Worm (Caenorhabditis elegans) whole organism, L2 larva: ENCODE data around the gene R13A5.15.

ENCODE experiments used
- C34F6.9 ChIP-seq: fragments of 150-350 bp; optimal IDR thresholded peaks from 2 replicates; lab custom pipeline; 2014; ENCODE audit warnings: missing biosample characterization, missing genetic modification characterization
- F13H6.1 ChIP-seq: sonication (generic microtip); optimal IDR thresholded peaks from 2 replicates; lab custom pipeline; 2016; ENCODE audit warnings: missing genetic modification characterization, missing compliant biosample characterization
- R02D3.7 ChIP-seq: fragments of 150-350 bp; optimal IDR thresholded peaks from 2 replicates; lab custom pipeline; 2014; ENCODE audit warnings: missing biosample characterization, missing genetic modification characterization
- Y55F3AM.14 ChIP-seq: fragments of 200-800 bp; sonication (Bioruptor generic); optimal IDR thresholded peaks from 2 replicates; lab custom pipeline; 2018; ENCODE audit warnings: mild to moderate bottlenecking, missing genetic modification characterization, missing compliant biosample characterization
- ZK546.5 ChIP-seq: sonication (generic microtip); optimal IDR thresholded peaks from 2 replicates; lab custom pipeline; 2017; ENCODE audit warnings: missing biosample characterization, missing genetic modification characterization
- alr-1 ChIP-seq: fragments of 150-350 bp; optimal IDR thresholded peaks from 2 replicates; lab custom pipeline; 2014; ENCODE audit warnings: missing biosample characterization, missing genetic modification characterization
- aly-2 ChIP-seq: fragments of 150-350 bp; optimal IDR thresholded peaks from 2 replicates; lab custom pipeline; 2014; ENCODE audit warnings: missing biosample characterization, missing genetic modification characterization
- blmp-1 ChIP-seq: sonication (generic microtip); optimal IDR thresholded peaks from 2 replicates; lab custom pipeline; 2017; ENCODE audit warnings: missing genetic modification characterization, mild to moderate bottlenecking, missing compliant biosample characterization, antibody characterized with exemption, moderate library complexity; ENCODE audit not compliant: insufficient read depth
- ceh-16 ChIP-seq: fragments of 150-350 bp; optimal IDR thresholded peaks from 2 replicates; lab custom pipeline; 2014; ENCODE audit warnings: missing biosample characterization, missing genetic modification characterization
- ceh-82 ChIP-seq: fragments of 150-350 bp; optimal IDR thresholded peaks from 2 replicates; lab custom pipeline; 2014; ENCODE audit warnings: missing biosample characterization, missing genetic modification characterization
- crh-2 ChIP-seq: sonication (generic microtip); optimal IDR thresholded peaks from 2 replicates; lab custom pipeline; 2017; ENCODE audit warnings: missing biosample characterization, missing genetic modification characterization
- dmd-4 ChIP-seq: sonication (generic microtip); optimal IDR thresholded peaks from 2 replicates; lab custom pipeline; 2017; ENCODE audit warnings: missing biosample characterization, missing genetic modification characterization
- egl-27 ChIP-seq: sonication (generic microtip); optimal IDR thresholded peaks from 3 replicates; lab custom pipeline; 2017; ENCODE audit warnings: missing biosample characterization, missing genetic modification reagents, missing genetic modification characterization
- elt-1 ChIP-seq: fragments of 150-350 bp; optimal IDR thresholded peaks from 2 replicates; lab custom pipeline; 2014; ENCODE audit warnings: missing biosample characterization, missing genetic modification characterization
- elt-3 ChIP-seq: sonication (generic microtip); optimal IDR thresholded peaks from 2 replicates; lab custom pipeline; 2017; ENCODE audit warnings: missing biosample characterization, missing genetic modification characterization
- fos-1 ChIP-seq: fragments of 150-350 bp; optimal IDR thresholded peaks from 2 replicates; lab custom pipeline; 2014; ENCODE audit warnings: missing biosample characterization, missing genetic modification characterization
- gmeb-1 ChIP-seq: fragments of 150-350 bp; optimal IDR thresholded peaks from 2 replicates; lab custom pipeline; 2014; ENCODE audit warnings: missing biosample characterization, missing genetic modification characterization
- lin-11 ChIP-seq: fragments of 150-350 bp; sonication (generic microtip); optimal IDR thresholded peaks from 2 replicates; lab custom pipeline; 2014; ENCODE audit warnings: missing biosample characterization, missing genetic modification characterization, inconsistent platforms, mixed read lengths
- lin-13 ChIP-seq: fragments of 150-350 bp; optimal IDR thresholded peaks from 2 replicates; lab custom pipeline; 2014; ENCODE audit warnings: missing biosample characterization, missing genetic modification reagents, missing genetic modification characterization
- lsy-2 ChIP-seq, 2 experiments: fragments of 150-350 bp in 1 of 2; sonication (generic microtip) in 1 of 2; optimal IDR thresholded peaks; 2 replicates each; lab custom pipeline; 2014 to 2017; ENCODE audit warnings: missing biosample characterization in 2 of 2, missing genetic modification characterization in 2 of 2
- mab-5 ChIP-seq: fragments of 150-350 bp; optimal IDR thresholded peaks from 2 replicates; lab custom pipeline; 2014; ENCODE audit warnings: missing biosample characterization, missing genetic modification characterization
- mbf-1 ChIP-seq: sonication (generic microtip); optimal IDR thresholded peaks from 2 replicates; lab custom pipeline; 2017; ENCODE audit warnings: missing biosample characterization, missing genetic modification characterization
- mdl-1 ChIP-seq, 2 experiments: fragments of 150-350 bp in 1 of 2; sonication (generic microtip) in 1 of 2; optimal IDR thresholded peaks; 2 replicates each; lab custom pipeline; 2017; ENCODE audit warnings: missing biosample characterization in 2 of 2, missing genetic modification characterization in 2 of 2
- nhr-11 ChIP-seq: fragments of 150-350 bp; optimal IDR thresholded peaks from 2 replicates; lab custom pipeline; 2014; ENCODE audit warnings: missing biosample characterization, missing genetic modification characterization
- nhr-12 ChIP-seq: fragments of 150-350 bp; optimal IDR thresholded peaks from 2 replicates; lab custom pipeline; 2014; ENCODE audit warnings: missing biosample characterization, missing genetic modification characterization
- nhr-129 ChIP-seq: fragments of 150-350 bp; optimal IDR thresholded peaks from 2 replicates; lab custom pipeline; 2014; ENCODE audit warnings: missing biosample characterization, missing genetic modification characterization
- nhr-21 ChIP-seq: fragments of 150-350 bp; optimal IDR thresholded peaks from 2 replicates; lab custom pipeline; 2014; ENCODE audit warnings: missing biosample characterization, missing genetic modification characterization
- nhr-23 ChIP-seq: fragments of 150-350 bp; optimal IDR thresholded peaks from 2 replicates; lab custom pipeline; 2014; ENCODE audit warnings: missing biosample characterization, missing genetic modification reagents, missing genetic modification characterization
- nhr-237 ChIP-seq: fragments of 150-350 bp; optimal IDR thresholded peaks from 2 replicates; lab custom pipeline; 2014; ENCODE audit warnings: missing biosample characterization, missing genetic modification characterization
- nhr-25 ChIP-seq: fragments of 150-350 bp; sonication (generic microtip); optimal IDR thresholded peaks from 3 replicates; lab custom pipeline; 2014; ENCODE audit warnings: missing biosample characterization, missing genetic modification characterization
- nhr-6 ChIP-seq: fragments of 150-350 bp; optimal IDR thresholded peaks from 2 replicates; lab custom pipeline; 2014; ENCODE audit warnings: missing biosample characterization, missing genetic modification characterization
- nhr-77 ChIP-seq: fragments of 150-350 bp; optimal IDR thresholded peaks from 2 replicates; lab custom pipeline; 2014; ENCODE audit warnings: missing biosample characterization, missing genetic modification characterization
- peb-1 ChIP-seq: fragments of 150-350 bp; optimal IDR thresholded peaks from 2 replicates; lab custom pipeline; 2014; ENCODE audit warnings: missing biosample characterization, missing genetic modification characterization
- sem-4 ChIP-seq: fragments of 150-350 bp; optimal IDR thresholded peaks from 2 replicates; lab custom pipeline; 2014; ENCODE audit warnings: missing biosample characterization, missing genetic modification reagents, missing genetic modification characterization
- skn-1 ChIP-seq: sonication (generic microtip); optimal IDR thresholded peaks from 2 replicates; lab custom pipeline; 2017; ENCODE audit warnings: missing biosample characterization, missing genetic modification characterization
- sma-3 ChIP-seq: sonication (generic microtip); optimal IDR thresholded peaks from 2 replicates; lab custom pipeline; 2016; ENCODE audit warnings: missing genetic modification reagents, missing genetic modification characterization, missing compliant biosample characterization
- sma-9 ChIP-seq, 2 experiments: fragments of 150-350 bp in 1 of 2; sonication (generic microtip) in 1 of 2; optimal IDR thresholded peaks; 2 replicates each; lab custom pipeline; 2014 to 2016; ENCODE audit warnings: missing genetic modification characterization in 2 of 2, mild to moderate bottlenecking in 1 of 2, missing biosample characterization in 1 of 2, missing compliant biosample characterization in 1 of 2, missing genetic modification reagents in 1 of 2, moderate library complexity in 1 of 2
- snpc-4 ChIP-seq: fragments of 150-350 bp; optimal IDR thresholded peaks from 2 replicates; lab custom pipeline; 2014; ENCODE audit warnings: missing biosample characterization, missing genetic modification characterization
- unc-39 ChIP-seq: fragments of 150-350 bp; optimal IDR thresholded peaks from 2 replicates; lab custom pipeline; 2014; ENCODE audit warnings: missing biosample characterization, missing genetic modification characterization
- unc-55 ChIP-seq: fragments of 150-350 bp; sonication (generic microtip); optimal IDR thresholded peaks from 3 replicates; lab custom pipeline; 2014; ENCODE audit warnings: missing biosample characterization, missing genetic modification reagents, missing genetic modification characterization
- unc-62 ChIP-seq: fragments of 150-350 bp; optimal IDR thresholded peaks from 2 replicates; lab custom pipeline; 2014; ENCODE audit warnings: missing biosample characterization, missing genetic modification reagents, missing genetic modification characterization
- zag-1 ChIP-seq: fragments of 150-350 bp; optimal IDR thresholded peaks from 2 replicates; lab custom pipeline; 2014; ENCODE audit warnings: missing biosample characterization, missing genetic modification characterization
- ztf-1 ChIP-seq: fragments of 200-800 bp; sonication (Bioruptor generic); conservative IDR thresholded peaks from 2 replicates; pipeline ENCODE4 v1.3.6; 2022; ENCODE audit warnings: missing genetic modification characterization, missing compliant biosample characterization
- ztf-11 ChIP-seq: sonication (generic microtip); optimal IDR thresholded peaks from 2 replicates; lab custom pipeline; 2017; ENCODE audit warnings: missing biosample characterization, missing genetic modification characterization
- ztf-4 ChIP-seq: fragments of 150-350 bp; optimal IDR thresholded peaks from 2 replicates; lab custom pipeline; 2014; ENCODE audit warnings: missing biosample characterization, missing genetic modification characterization

The R13A5.15 gene

DNA sequence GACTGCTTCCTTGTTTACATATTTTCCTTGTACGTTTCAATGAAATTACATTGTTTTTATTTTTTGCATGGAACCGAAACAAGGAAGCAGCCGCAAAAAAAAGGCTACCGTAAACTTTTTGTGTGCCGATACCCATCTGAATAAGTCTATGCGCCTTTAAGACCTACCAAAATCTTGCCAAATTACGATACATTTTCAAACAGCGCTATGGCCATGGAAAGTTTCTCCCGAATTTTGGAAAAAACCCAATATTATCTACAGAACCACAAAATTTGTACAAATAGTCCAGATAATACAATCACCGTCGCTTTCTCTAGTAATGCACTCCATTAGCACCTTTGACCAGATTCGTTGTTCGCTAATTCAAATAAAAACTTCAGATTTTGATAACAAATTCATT, 16.4 kb downstream of the R13A5.15 start:
- no peak for TF ChIP-seq lin-13
- TF ChIP-seq mab-5 (tag; lab: Kevin White, UChicago): no peak
- TF ChIP-seq nhr-77 (tag; lab: Kevin White, UChicago): no peak
- no peak for TF ChIP-seq blmp-1 (tag; lab: Kevin White, UChicago)
- TF ChIP-seq sma-9 (GFP tag; optimal IDR thresholded peaks at IDR 0.05; lab: Kevin White, UChicago): no peak
- no peak for TF ChIP-seq sma-9 (tag; optimal IDR thresholded peaks at IDR 0.05; lab: Kevin White, UChicago)
- no peak for TF ChIP-seq elt-1 (tag; lab: Kevin White, UChicago)
- no peak for TF ChIP-seq egl-27
- TF ChIP-seq nhr-21 (tag; lab: Kevin White, UChicago): no peak
- no peak for TF ChIP-seq ztf-1
- no peak for TF ChIP-seq nhr-11
- TF ChIP-seq nhr-23 (tag; lab: Kevin White, UChicago): no peak
- no peak for TF ChIP-seq R02D3.7

- TF ChIP-seq unc-62 (GFP tag; lab: Kevin White, UChicago) (no peak), crh-2 (tag; lab: Kevin White, UChicago) (peak; percentile 89), sem-4 (tag; lab: Kevin White, UChicago) (peak; percentile 85), nhr-11 (no peak), mbf-1 (tag; lab: Kevin White, UChicago) (no peak), sma-3 (GFP tag; lab: Kevin White, UChicago) (peak; percentile 50), Y55F3AM.14 (GFP tag; lab: Kevin White, UChicago) (no peak), ceh-82 (tag; lab: Kevin White, UChicago) (no peak), snpc-4 (peak; percentile 45), ztf-11 (no peak), nhr-23 (tag; lab: Kevin White, UChicago) (no peak), elt-1 (tag; lab: Kevin White, UChicago) (no peak), nhr-6 (tag; lab: Kevin White, UChicago) (peak; percentile 37), mdl-1 (tag; optimal IDR thresholded peaks at IDR 0.05; lab: Kevin White, UChicago) (peak; percentile 90 to 91), unc-39 (tag; lab: Kevin White, UChicago) (no peak), alr-1 (no peak), nhr-237 (tag; lab: Kevin White, UChicago) (no peak), lin-13 (peak; percentile 62), skn-1 (no peak), zag-1 (tag; lab: Kevin White, UChicago) (peak; percentile 60), C34F6.9 (tag; lab: Kevin White, UChicago) (peak; percentile 88), blmp-1 (tag; lab: Kevin White, UChicago) (peak; percentile 40), gmeb-1 (tag; lab: Kevin White, UChicago) (peak; percentile 63), dmd-4 (no peak), nhr-12 (tag; lab: Kevin White, UChicago) (no peak), mab-5 (tag; lab: Kevin White, UChicago) (peak; percentile 34), lsy-2 (tag; optimal IDR thresholded peaks at IDR 0.05; lab: Kevin White, UChicago) (peak; percentile 60 to 87), ZK546.5 (tag; lab: Kevin White, UChicago) (no peak), fos-1 (tag; lab: Kevin White, UChicago) (peak; percentile 87), elt-3 (tag; lab: Kevin White, UChicago) (no peak), ztf-4 (tag; lab: Kevin White, UChicago) (peak; percentile 68), R02D3.7 (no peak), ceh-16 (peak; percentile 73), peb-1 (tag; lab: Kevin White, UChicago) (no peak), sma-9 (GFP tag; optimal IDR thresholded peaks at IDR 0.05; lab: Kevin White, UChicago) (peak; percentile 78), sma-9 (tag; optimal IDR thresholded peaks at IDR 0.05; lab: Kevin White, UChicago) (no peak), aly-2 (no peak), ztf-1 (no peak), egl-27 (peak; percentile 60), lin-11 (tag; lab: Kevin White, UChicago) (no peak), unc-55 (peak; percentile 72), nhr-21 (tag; lab: Kevin White, UChicago) (peak; percentile 82), nhr-25 (tag; lab: Kevin White, UChicago) (peak; percentile 39), F13H6.1 (tag; lab: Kevin White, UChicago) (peak; percentile 92), nhr-129 (tag; lab: Kevin White, UChicago) (peak; percentile 94)
Measured at ce11 chrIII:7570083-7570695, 17.9 kb downstream of the R13A5.15 start, which contains the start of gene R13A5.7. Gene R13A5.7 (minus strand): TSS chrIII:7570133.
